Fruit fly (Drosophila melanogaster) whole organism, embryonic: ENCODE measurements around the gene GlyRS.

Experiments
- Abd-B ChIP-seq: fragments of 200-800 bp; sonication (Bioruptor generic); optimal IDR thresholded peaks from 2 replicates; lab custom pipeline; 2018; ENCODE audit warnings: missing biosample characterization, mild to moderate bottlenecking, missing genetic modification characterization, moderate library complexity
- Antp ChIP-seq: fragments of 200-800 bp; sonication (Bioruptor generic); optimal IDR thresholded peaks from 3 replicates; lab custom pipeline; 2016; ENCODE audit warnings: missing biosample characterization, missing genetic modification characterization
- B-H1 ChIP-seq: fragments of 200-800 bp; sonication (Bioruptor generic); IDR thresholded peaks from 3 replicates; pipeline ENCODE4 v1.3.6; 2022; ENCODE audit warnings: missing biosample characterization, missing genetic modification characterization
- CG10462 ChIP-seq: fragments of 200-800 bp; sonication (Bioruptor generic); optimal IDR thresholded peaks from 2 replicates; lab custom pipeline; 2016; ENCODE audit warnings: missing biosample characterization, missing genetic modification characterization
- CG11085 ChIP-seq: fragments of 200-800 bp; sonication (Bioruptor generic); IDR thresholded peaks from 2 replicates; pipeline ENCODE4 v1.3.6; 2022; ENCODE audit warnings: missing biosample characterization, missing genetic modification characterization
- CG11093 ChIP-seq: fragments of 200-800 bp; sonication (Bioruptor generic); IDR thresholded peaks from 3 replicates; pipeline ENCODE4 v1.3.6; 2022; ENCODE audit warnings: missing biosample characterization, missing genetic modification characterization
- CG11456 ChIP-seq: fragments of 200-800 bp; sonication (Bioruptor generic); IDR thresholded peaks from 3 replicates; pipeline ENCODE4 v1.3.6; 2022; ENCODE audit warnings: missing biosample characterization, missing genetic modification characterization
- CG12104 ChIP-seq: fragments of 200-800 bp; sonication (Bioruptor generic); optimal IDR thresholded peaks from 3 replicates; lab custom pipeline; 2016; ENCODE audit warnings: missing biosample characterization, missing genetic modification characterization
- CG12219 ChIP-seq: fragments of 200-800 bp; sonication (Bioruptor generic); optimal IDR thresholded peaks from 3 replicates; lab custom pipeline; 2018; ENCODE audit warnings: missing biosample characterization, mild to moderate bottlenecking, missing genetic modification characterization
- CG13123 ChIP-seq: fragments of 200-800 bp; sonication (Bioruptor generic); optimal IDR thresholded peaks from 2 replicates; lab custom pipeline; 2016; ENCODE audit warnings: missing biosample characterization, missing genetic modification characterization
- CG13287 ChIP-seq: fragments of 200-800 bp; sonication (Bioruptor generic); IDR thresholded peaks from 2 replicates; pipeline ENCODE4 v1.3.6; 2022; ENCODE audit warnings: missing biosample characterization, missing genetic modification characterization; ENCODE audit not compliant: partially characterized antibody
- CG13296 ChIP-seq: fragments of 200-800 bp; sonication (Bioruptor generic); optimal IDR thresholded peaks from 3 replicates; lab custom pipeline; 2018; ENCODE audit warnings: missing biosample characterization, mild to moderate bottlenecking, missing genetic modification characterization
- CG14050 ChIP-seq: fragments of 200-800 bp; sonication (Bioruptor generic); IDR thresholded peaks from 3 replicates; pipeline ENCODE4 v1.3.6; 2022; ENCODE audit warnings: missing biosample characterization, missing genetic modification characterization
- CG17385 ChIP-seq: fragments of 200-800 bp; sonication (Bioruptor generic); optimal IDR thresholded peaks from 3 replicates; lab custom pipeline; 2018; ENCODE audit warnings: missing biosample characterization, mild to moderate bottlenecking, missing genetic modification characterization
- CG18619 ChIP-seq: fragments of 200-800 bp; sonication (Bioruptor generic); optimal IDR thresholded peaks from 3 replicates; lab custom pipeline; 2017; ENCODE audit warnings: missing biosample characterization, mild to moderate bottlenecking, missing genetic modification characterization
- CG4820 ChIP-seq: fragments of 200-800 bp; sonication (Bioruptor generic); optimal IDR thresholded peaks from 3 replicates; lab custom pipeline; 2016; ENCODE audit warnings: missing biosample characterization, missing genetic modification characterization
- CG5953 ChIP-seq: fragments of 200-800 bp; sonication (Bioruptor generic); IDR thresholded peaks from 2 replicates; pipeline ENCODE4 v1.3.6; 2022; ENCODE audit warnings: missing biosample characterization, missing genetic modification characterization
- CG6654 ChIP-seq: fragments of 200-800 bp; sonication (Bioruptor generic); optimal IDR thresholded peaks from 2 replicates; lab custom pipeline; 2017; ENCODE audit warnings: missing biosample characterization, mild to moderate bottlenecking, missing genetic modification characterization
- CG7963 ChIP-seq: fragments of 200-800 bp; sonication (Bioruptor generic); IDR thresholded peaks from 3 replicates; pipeline ENCODE4 v1.3.6; 2022; ENCODE audit warnings: missing biosample characterization, missing genetic modification characterization; ENCODE audit not compliant: partially characterized antibody
- CG9727 ChIP-seq: fragments of 200-800 bp; sonication (Bioruptor generic); optimal IDR thresholded peaks from 3 replicates; lab custom pipeline; 2017; ENCODE audit warnings: missing biosample characterization, mild to moderate bottlenecking, missing genetic modification characterization
- Camta ChIP-seq: fragments of 200-800 bp; sonication (Bioruptor generic); optimal IDR thresholded peaks from 2 replicates; lab custom pipeline; 2016; ENCODE audit warnings: missing biosample characterization, missing genetic modification characterization
- Fer3 ChIP-seq: fragments of 200-800 bp; sonication (Bioruptor generic); optimal IDR thresholded peaks from 2 replicates; lab custom pipeline; 2018; ENCODE audit warnings: missing biosample characterization, mild to moderate bottlenecking, missing genetic modification characterization, moderate library complexity
- HLHmδ ChIP-seq: fragments of 200-800 bp; sonication (Bioruptor generic); optimal IDR thresholded peaks from 2 replicates; lab custom pipeline; 2018; ENCODE audit warnings: missing biosample characterization, mild to moderate bottlenecking, missing genetic modification characterization, moderate library complexity
- Lim3 ChIP-seq: fragments of 200-800 bp; sonication (Bioruptor generic); IDR thresholded peaks from 2 replicates; pipeline ENCODE4 v1.3.6; 2022; ENCODE audit warnings: missing biosample characterization, missing genetic modification characterization
- NC2α ChIP-seq: fragments of 200-800 bp; sonication (Bioruptor generic); optimal IDR thresholded peaks from 2 replicates; lab custom pipeline; 2016; ENCODE audit warnings: missing biosample characterization, missing genetic modification characterization
- NK7.1 ChIP-seq: fragments of 200-800 bp; sonication (Bioruptor generic); optimal IDR thresholded peaks from 3 replicates; lab custom pipeline; 2016; ENCODE audit warnings: missing biosample characterization, missing genetic modification characterization
- Nf-YC ChIP-seq: fragments of 200-800 bp; optimal IDR thresholded peaks from 3 replicates; lab custom pipeline; 2019; ENCODE audit warnings: missing biosample characterization, mild to moderate bottlenecking, missing genetic modification characterization, moderate library complexity
- Optix ChIP-seq: fragments of 200-800 bp; sonication (Bioruptor generic); IDR thresholded peaks from 3 replicates; pipeline ENCODE4 v1.3.6; 2022; ENCODE audit warnings: missing biosample characterization, missing genetic modification characterization
- ac ChIP-seq: fragments of 200-800 bp; sonication (Bioruptor generic); optimal IDR thresholded peaks from 3 replicates; lab custom pipeline; 2017; ENCODE audit warnings: missing biosample characterization, mild to moderate bottlenecking, missing genetic modification characterization
- dimm ChIP-seq: fragments of 200-800 bp; sonication (Bioruptor generic); IDR thresholded peaks from 2 replicates; pipeline ENCODE4 v1.3.6; 2022; ENCODE audit warnings: missing biosample characterization, missing genetic modification characterization
- eyg ChIP-seq: fragments of 200-800 bp; sonication (Bioruptor generic); optimal IDR thresholded peaks from 3 replicates; lab custom pipeline; 2016; ENCODE audit warnings: missing biosample characterization, missing genetic modification characterization
- fru ChIP-seq: fragments of >200 bp; optimal IDR thresholded peaks from 2 replicates; lab custom pipeline; 2017
- gcm2 ChIP-seq: fragments of 200-800 bp; sonication (Bioruptor generic); optimal IDR thresholded peaks from 2 replicates; lab custom pipeline; 2016; ENCODE audit warnings: missing biosample characterization, missing genetic modification characterization
- grau ChIP-seq: fragments of 200-800 bp; optimal IDR thresholded peaks from 3 replicates; lab custom pipeline; 2019; ENCODE audit warnings: missing biosample characterization, mild to moderate bottlenecking, missing genetic modification characterization, moderate library complexity
- gro ChIP-seq: fragments of 200-800 bp; sonication (Bioruptor generic); optimal IDR thresholded peaks from 2 replicates; lab custom pipeline; 2016; ENCODE audit warnings: missing biosample characterization, missing genetic modification characterization
- gsb-n ChIP-seq: fragments of 200-800 bp; sonication (Bioruptor generic); optimal IDR thresholded peaks from 3 replicates; lab custom pipeline; 2018; ENCODE audit warnings: missing biosample characterization, mild to moderate bottlenecking, missing genetic modification characterization
- ham ChIP-seq: fragments of 200-800 bp; sonication (Bioruptor generic); IDR thresholded peaks from 2 replicates; pipeline ENCODE4 v1.3.6; 2022; ENCODE audit warnings: missing biosample characterization, missing genetic modification characterization
- lov ChIP-seq, 2 experiments: fragments of 200-800 bp in 1 of 2; fragments of >200 bp in 1 of 2; sonication (Bioruptor generic) in 1 of 2; IDR thresholded peaks in 1 of 2; optimal IDR thresholded peaks in 1 of 2; 2 replicates in 1 of 2; 3 replicates in 1 of 2; pipeline versions ENCODE4 v1.3.6 to Lab custom; 2017 to 2022; ENCODE audit warnings: missing biosample characterization in 1 of 2, missing genetic modification characterization in 1 of 2
- nerfin-2 ChIP-seq: fragments of 200-800 bp; sonication (Bioruptor generic); IDR thresholded peaks from 2 replicates; pipeline ENCODE4 v1.3.6; 2022; ENCODE audit warnings: missing biosample characterization, missing genetic modification characterization; ENCODE audit not compliant: partially characterized antibody
- nom ChIP-seq: fragments of 200-800 bp; sonication (Bioruptor generic); optimal IDR thresholded peaks from 2 replicates; lab custom pipeline; 2017; ENCODE audit warnings: missing biosample characterization, missing genetic modification characterization, mild to moderate bottlenecking, moderate library complexity, missing genetic modification reagents
- org-1 ChIP-seq: fragments of 200-800 bp; sonication (Bioruptor generic); optimal IDR thresholded peaks from 2 replicates; lab custom pipeline; 2017; ENCODE audit warnings: missing biosample characterization, missing genetic modification characterization
- peb ChIP-seq: fragments of 200-800 bp; sonication (Bioruptor generic); IDR thresholded peaks from 2 replicates; pipeline ENCODE4 v1.3.6; 2022; ENCODE audit warnings: missing biosample characterization, missing genetic modification characterization
- shn ChIP-seq: fragments of 200-800 bp; sonication (Bioruptor generic); optimal IDR thresholded peaks from 3 replicates; lab custom pipeline; 2016; ENCODE audit warnings: missing biosample characterization, missing genetic modification characterization
- slou ChIP-seq: fragments of 200-800 bp; sonication (Bioruptor generic); optimal IDR thresholded peaks from 3 replicates; lab custom pipeline; 2016; ENCODE audit warnings: missing biosample characterization, missing genetic modification characterization
- tll ChIP-seq, 2 experiments: fragments of 200-800 bp in 1 of 2; fragments of >200 bp in 1 of 2; sonication (Bioruptor generic) in 1 of 2; optimal IDR thresholded peaks; 2 replicates each; lab custom pipeline; 2017 to 2019; ENCODE audit warnings: missing biosample characterization in 2 of 2, missing genetic modification characterization in 2 of 2, mild to moderate bottlenecking in 1 of 2, moderate library complexity in 1 of 2
- trh ChIP-seq: fragments of 200-800 bp; sonication (Bioruptor generic); optimal IDR thresholded peaks from 2 replicates; lab custom pipeline; 2016; ENCODE audit warnings: missing biosample characterization, missing genetic modification characterization
- tx ChIP-seq: fragments of 200-800 bp; sonication (Bioruptor generic); optimal IDR thresholded peaks from 2 replicates; lab custom pipeline; 2016; ENCODE audit warnings: missing biosample characterization, missing genetic modification characterization
- unc-4 ChIP-seq: fragments of 200-800 bp; sonication (Bioruptor generic); IDR thresholded peaks from 2 replicates; pipeline ENCODE4 v1.3.6; 2022; ENCODE audit warnings: missing biosample characterization, missing genetic modification characterization; ENCODE audit not compliant: partially characterized antibody
- usp ChIP-seq: fragments of >200 bp; optimal IDR thresholded peaks from 2 replicates; lab custom pipeline; 2017; ENCODE audit warnings: missing biosample characterization, missing genetic modification characterization
- vvl ChIP-seq: fragments of 200-800 bp; sonication (Bioruptor generic); IDR thresholded peaks from 2 replicates; pipeline ENCODE4 v1.3.6; 2022; ENCODE audit warnings: missing biosample characterization, missing genetic modification characterization

GlyRS gene

dm6 chr3L:15104849-15105555 is 10.1 kb downstream of the GlyRS start (continued):
- no peak for TF ChIP-seq ac (GFP tag; lab: Kevin White, UChicago)
- peak; percentile 56 for TF ChIP-seq CG9727 (GFP tag; lab: Kevin White, UChicago)
- peak; percentile 30 for TF ChIP-seq trh (GFP tag; lab: Kevin White, UChicago)
- no peak for TF ChIP-seq gcm2 (GFP tag; lab: Kevin White, UChicago)
- TF ChIP-seq unc-4: no peak
- peak; percentile 56 for TF ChIP-seq peb (GFP tag; lab: Robert Waterston, UW)
- TF ChIP-seq CG18619 (GFP tag; lab: Kevin White, UChicago): peak; percentile 56
- peak; percentile 26 for TF ChIP-seq Abd-B
- TF ChIP-seq CG13296 (GFP tag; lab: Kevin White, UChicago): peak; percentile 46
- TF ChIP-seq Camta: peak; percentile 45
- TF ChIP-seq CG10462: no peak
- peak; percentile 72 for TF ChIP-seq Antp (GFP tag; lab: Kevin White, UChicago)
- TF ChIP-seq CG13287 (GFP tag; lab: Robert Waterston, UW): 0 out of 2 replicates have a peak, but pooled peaks have one; percentile 3
- TF ChIP-seq gsb-n (tag; lab: Kevin White, UChicago): no peak
- TF ChIP-seq CG7963 (GFP tag; lab: Robert Waterston, UW): no peak
- TF ChIP-seq CG11085 (GFP tag; lab: Robert Waterston, UW): no peak
- no peak for TF ChIP-seq Nf-YC (tag; lab: Kevin White, UChicago)
- TF ChIP-seq eyg (GFP tag; lab: Kevin White, UChicago): peak; percentile 33
- no peak; the same call in 2 of the 3 replicates for TF ChIP-seq CG11456 (GFP tag; lab: Robert Waterston, UW)
- TF ChIP-seq usp (GFP tag; lab: Kevin White, UChicago): no peak
- TF ChIP-seq fru: no peak
- peak; percentile 65; the same call in 1 of the 3 replicates for TF ChIP-seq CG11093 (GFP tag; lab: Robert Waterston, UW)
- TF ChIP-seq Lim3 (GFP tag; lab: Robert Waterston, UW): no peak
- no peak for TF ChIP-seq nerfin-2 (GFP tag; lab: Robert Waterston, UW)
- TF ChIP-seq shn (GFP tag; lab: Kevin White, UChicago): peak; percentile 64
- TF ChIP-seq CG5953 (GFP tag; lab: Robert Waterston, UW): peak; percentile 13; the same call in 1 of the 2 replicates
- TF ChIP-seq B-H1 (GFP tag; lab: Robert Waterston, UW): no peak
- TF ChIP-seq CG6654: no peak
- TF ChIP-seq org-1 (GFP tag; lab: Kevin White, UChicago): peak; percentile 48
- TF ChIP-seq dimm (GFP tag; lab: Robert Waterston, UW): no peak
- TF ChIP-seq Fer3 (tag; lab: Kevin White, UChicago): peak; percentile 42
- peak; percentile 63 for TF ChIP-seq gro (GFP tag; lab: Kevin White, UChicago)
- TF ChIP-seq slou (GFP tag; lab: Kevin White, UChicago): peak; percentile 7
- no peak for TF ChIP-seq HLHmδ (GFP tag; lab: Kevin White, UChicago)
- TF ChIP-seq CG12104: peak; percentile 4
- no peak for TF ChIP-seq lov (optimal IDR thresholded peaks at IDR 0.05; lab: Kevin White, UChicago)
- no peak for TF ChIP-seq lov (GFP tag; IDR thresholded peaks at IDR 0.05; lab: Robert Waterston, UW)
- TF ChIP-seq NK7.1: peak; percentile 60
- no peak for TF ChIP-seq tll (GFP tag; optimal IDR thresholded peaks at IDR 0.05; lab: Kevin White, UChicago)
- TF ChIP-seq CG17385 (GFP tag; lab: Kevin White, UChicago): peak; percentile 61
- TF ChIP-seq CG13123 (GFP tag; lab: Kevin White, UChicago): no peak
- TF ChIP-seq CG14050 (GFP tag; lab: Robert Waterston, UW): peak; percentile 30; the same call in 1 of the 3 replicates
- TF ChIP-seq nom (GFP tag; lab: Kevin White, UChicago): peak; percentile 64
- TF ChIP-seq CG12219 (GFP tag; lab: Kevin White, UChicago): peak; percentile 33
- TF ChIP-seq CG4820 (GFP tag; lab: Kevin White, UChicago): no peak
- no peak for TF ChIP-seq NC2α (GFP tag; lab: Kevin White, UChicago)
- TF ChIP-seq Optix (GFP tag; lab: Robert Waterston, UW): peak; percentile 43; the same call in 1 of the 3 replicates
- TF ChIP-seq ham (GFP tag; lab: Robert Waterston, UW): no peak
- TF ChIP-seq vvl (GFP tag; lab: Robert Waterston, UW): no peak; the same call in 1 of the 2 replicates
- TF ChIP-seq tx (GFP tag; lab: Kevin White, UChicago): peak; percentile 6
- peak; percentile 66 for TF ChIP-seq grau (tag; lab: Kevin White, UChicago)
